Worm (Caenorhabditis elegans): ENCODE results near the gene R09E12.9.

The R09E12.9 gene

DNA sequence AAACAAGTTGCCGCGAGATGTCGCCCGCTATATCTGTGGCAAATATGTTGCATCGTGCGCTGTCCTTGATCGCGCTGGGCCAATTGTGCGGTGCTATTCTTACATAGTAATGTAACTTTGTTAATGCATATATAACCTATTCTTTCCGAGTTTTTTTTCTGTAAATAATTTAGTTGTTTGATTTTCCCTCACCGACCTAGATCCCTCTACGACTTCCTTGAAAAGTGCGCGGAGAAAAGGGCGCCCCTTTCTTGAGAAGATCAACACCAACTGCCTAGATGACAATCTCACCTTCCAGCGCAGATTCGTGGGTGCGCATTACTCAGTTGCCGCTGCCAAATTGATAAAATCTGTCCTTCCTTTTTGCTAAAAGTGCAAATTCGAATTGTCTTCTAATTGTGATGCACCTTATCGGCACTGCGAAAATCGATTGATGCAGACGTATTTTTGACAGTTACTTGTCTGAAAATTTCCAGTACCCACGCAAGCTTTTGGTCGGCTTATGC, 24.2 kb downstream of the R09E12.9 start:
- TF ChIP-seq ceh-9 (tag; optimal IDR thresholded peaks at IDR 0.05) (no peak), pat-9 (tag; optimal IDR thresholded peaks at IDR 0.05) (no peak), pax-1 (tag; optimal IDR thresholded peaks at IDR 0.05) (no peak), ama-1 (optimal IDR thresholded peaks at IDR 0.05) (no peak), sox-2 (GFP tag; IDR thresholded peaks at IDR 0.05) (no peak), ceh-22 (tag; optimal IDR thresholded peaks at IDR 0.05) (no peak), pha-2 (tag; optimal IDR thresholded peaks at IDR 0.05) (no peak), K02D7.2 (tag; optimal IDR thresholded peaks at IDR 0.05) (no peak), F13H6.1 (tag; optimal IDR thresholded peaks at IDR 0.05) (no peak), ceh-31 (tag; optimal IDR thresholded peaks at IDR 0.05) (no peak), elt-4 (tag; optimal IDR thresholded peaks at IDR 0.05) (no peak), tbx-7 (tag; optimal IDR thresholded peaks at IDR 0.05) (no peak), fkh-6 (tag; optimal IDR thresholded peaks at IDR 0.05) (no peak), pha-4 (tag; optimal IDR thresholded peaks at IDR 0.05) (no peak), hlh-30 (tag; optimal IDR thresholded peaks at IDR 0.05; ENCODE audit: insufficient read depth) (no peak), ceh-45 (GFP tag; IDR thresholded peaks at IDR 0.05) (no peak)

ce11 chrV:802726-803125, 25.3 kb downstream of the R09E12.9 start:
- TF ChIP-seq ceh-34 (tag; optimal IDR thresholded peaks at IDR 0.05) (no peak), pat-9 (tag; optimal IDR thresholded peaks at IDR 0.05) (no peak), ceh-31 (tag; optimal IDR thresholded peaks at IDR 0.05) (no peak)

DNA sequence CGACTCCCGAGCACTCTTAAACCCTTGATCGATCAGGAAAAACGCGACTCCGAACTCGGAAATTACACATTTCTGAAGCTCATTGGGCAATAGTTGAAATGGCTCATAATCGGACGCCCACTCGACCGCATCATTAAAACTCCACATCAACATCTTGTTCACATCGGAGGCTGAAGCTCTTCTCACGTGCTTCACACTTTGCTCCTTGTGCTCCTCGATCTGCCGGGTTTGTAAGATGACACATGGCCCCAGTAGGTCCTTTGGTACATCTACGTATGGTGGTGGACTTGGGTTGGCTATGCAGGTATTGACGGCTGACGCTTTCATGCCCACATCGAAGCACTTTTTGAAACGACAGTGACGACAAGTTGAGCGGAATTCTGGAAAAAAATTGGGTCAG, 26.1 kb downstream of the R09E12.9 start:
- TF ChIP-seq ceh-14 (tag; optimal IDR thresholded peaks at IDR 0.05) (no peak), ceh-45 (GFP tag; IDR thresholded peaks at IDR 0.05) (no peak)

- no peak for TF ChIP-seq fax-1 (tag; optimal IDR thresholded peaks at IDR 0.05)
- TF ChIP-seq T23F11.4 (GFP tag; optimal IDR thresholded peaks at IDR 0.05): no peak
- TF ChIP-seq Y22D7AL.16 (tag; optimal IDR thresholded peaks at IDR 0.05): no peak
- TF ChIP-seq nhr-11 (tag; optimal IDR thresholded peaks at IDR 0.05): no peak
- TF ChIP-seq odd-2 (tag; optimal IDR thresholded peaks at IDR 0.05): no peak
- no peak for TF ChIP-seq pqm-1 (tag; optimal IDR thresholded peaks at IDR 0.05)
- TF ChIP-seq ceh-34 (tag; optimal IDR thresholded peaks at IDR 0.05): no peak
These were observed 27.1 kb downstream of the R09E12.9 start, which contains the start of gene nhr-270 for ce11 chrV:804485-804884. TSS of gene nhr-270 (minus strand) at chrV:804741.

ce11 chrV:808260-808659, 30.9 kb downstream of the R09E12.9 start:
- TF ChIP-seq zip-5 (tag; optimal IDR thresholded peaks at IDR 0.05) (no peak), pha-2 (tag; optimal IDR thresholded peaks at IDR 0.05) (no peak), ama-1 (optimal IDR thresholded peaks at IDR 0.05) (no peak), pax-1 (tag; optimal IDR thresholded peaks at IDR 0.05) (no peak), unc-86 (tag; optimal IDR thresholded peaks at IDR 0.05) (no peak)

DNA sequence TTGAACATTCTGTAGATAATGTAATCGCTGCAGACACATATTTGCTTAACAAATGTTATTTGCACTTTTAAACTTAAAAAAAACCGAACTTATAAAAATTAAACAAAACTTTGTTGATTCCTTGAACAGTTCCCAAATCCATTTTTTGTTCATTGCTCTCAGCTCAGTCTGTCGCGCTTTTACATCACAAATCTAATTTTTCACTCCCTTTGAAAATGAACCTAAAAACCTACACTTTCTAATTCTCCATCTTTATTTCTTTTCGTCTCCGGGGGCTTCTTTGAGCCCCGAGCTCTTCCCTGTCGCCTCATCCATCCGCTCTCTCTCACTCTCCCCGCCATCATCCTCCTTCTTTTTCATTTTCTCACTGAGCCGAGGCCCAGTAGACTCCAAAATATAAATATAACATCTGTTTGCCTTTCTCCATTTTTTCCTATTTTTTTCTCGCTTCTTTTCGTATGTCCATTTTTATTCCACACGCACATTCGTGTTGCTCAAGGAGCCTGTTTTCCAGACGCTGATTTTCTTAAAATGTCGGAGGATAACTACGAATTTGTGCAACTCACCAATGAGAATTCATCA, 33.0 kb downstream of the R09E12.9 start, which contains the start of gene R13D11.4:
Gene R13D11.4 (plus strand): TSS at position 532 of the 582 bp plus-strand sequence.
- TF ChIP-seq unc-42 (tag; optimal IDR thresholded peaks at IDR 0.05) (peak; percentile 74), hlh-8 (tag; optimal IDR thresholded peaks at IDR 0.05) (no peak), pag-3 (tag; optimal IDR thresholded peaks at IDR 0.05; ENCODE audit: borderline replicate concordance) (no peak), ceh-18 (tag; optimal IDR thresholded peaks at IDR 0.05) (no peak), ref-2 (tag; optimal IDR thresholded peaks at IDR 0.05) (no peak), dmd-4 (tag; optimal IDR thresholded peaks at IDR 0.05; ENCODE audit: borderline replicate concordance) (no peak)

Measured in whole organism, late embryonic.